Fruit fly (Drosophila melanogaster) whole organism, embryonic: Measurements from ENCODE around the gene alpha-Est9.

ENCODE experiments used
- ATbp ChIP-seq: fragments of 200-800 bp; sonication (Bioruptor generic); optimal IDR thresholded peaks from 2 replicates; lab custom pipeline; 2017; ENCODE audit warnings: missing biosample characterization, mild to moderate bottlenecking, missing genetic modification characterization, missing genetic modification reagents
- CG10543 ChIP-seq: fragments of 200-800 bp; sonication (Bioruptor generic); optimal IDR thresholded peaks from 3 replicates; lab custom pipeline; 2017; ENCODE audit warnings: missing biosample characterization, mild to moderate bottlenecking, missing genetic modification characterization, moderate library complexity
- CG12104 ChIP-seq: fragments of 200-800 bp; sonication (Bioruptor generic); optimal IDR thresholded peaks from 3 replicates; lab custom pipeline; 2016; ENCODE audit warnings: missing biosample characterization, missing genetic modification characterization
- CG14050 ChIP-seq: fragments of 200-800 bp; sonication (Bioruptor generic); IDR thresholded peaks from 3 replicates; pipeline ENCODE4 v1.3.6; 2022; ENCODE audit warnings: missing biosample characterization, missing genetic modification characterization
- CG14441 ChIP-seq: fragments of 200-800 bp; sonication (Bioruptor generic); IDR thresholded peaks from 2 replicates; pipeline ENCODE4 v1.3.6; 2022; ENCODE audit warnings: missing biosample characterization, missing genetic modification characterization
- CG16815 ChIP-seq: fragments of 200-800 bp; sonication (Bioruptor generic); optimal IDR thresholded peaks from 3 replicates; lab custom pipeline; 2017; ENCODE audit warnings: missing biosample characterization, mild to moderate bottlenecking, missing genetic modification characterization
- CG17568 ChIP-seq: fragments of 200-800 bp; sonication (Bioruptor generic); optimal IDR thresholded peaks from 2 replicates; lab custom pipeline; 2018; ENCODE audit warnings: missing biosample characterization, mild to moderate bottlenecking, missing genetic modification characterization, moderate library complexity
- CG2712 ChIP-seq: fragments of 200-800 bp; optimal IDR thresholded peaks from 3 replicates; lab custom pipeline; 2019; ENCODE audit warnings: missing biosample characterization, mild to moderate bottlenecking, missing genetic modification characterization, moderate library complexity
- CG31365 ChIP-seq: fragments of 200-800 bp; sonication (Bioruptor generic); optimal IDR thresholded peaks from 2 replicates; lab custom pipeline; 2018; ENCODE audit warnings: missing biosample characterization, mild to moderate bottlenecking, missing genetic modification characterization
- CG33557 ChIP-seq: fragments of 200-800 bp; sonication (Bioruptor generic); optimal IDR thresholded peaks from 2 replicates; lab custom pipeline; 2019; ENCODE audit warnings: missing biosample characterization, mild to moderate bottlenecking, missing genetic modification characterization, moderate library complexity
- CG3407 ChIP-seq: fragments of 200-800 bp; sonication (Bioruptor generic); optimal IDR thresholded peaks from 2 replicates; lab custom pipeline; 2018; ENCODE audit warnings: missing biosample characterization, mild to moderate bottlenecking, missing genetic modification characterization
- CG4617 ChIP-seq: fragments of 200-800 bp; sonication (Bioruptor generic); optimal IDR thresholded peaks from 3 replicates; lab custom pipeline; 2016; ENCODE audit warnings: missing biosample characterization, missing genetic modification characterization, borderline replicate concordance
- CG6854 ChIP-seq: fragments of 200-800 bp; sonication (Bioruptor generic); optimal IDR thresholded peaks from 3 replicates; lab custom pipeline; 2017; ENCODE audit warnings: missing biosample characterization, mild to moderate bottlenecking, missing genetic modification characterization
- CG7271 ChIP-seq: fragments of 200-800 bp; sonication (Bioruptor generic); optimal IDR thresholded peaks from 2 replicates; lab custom pipeline; 2018; ENCODE audit warnings: missing biosample characterization, mild to moderate bottlenecking, missing genetic modification characterization, moderate library complexity
- CG8388 ChIP-seq: fragments of 200-800 bp; sonication (Bioruptor generic); optimal IDR thresholded peaks from 2 replicates; lab custom pipeline; 2019; ENCODE audit warnings: missing biosample characterization, mild to moderate bottlenecking, missing genetic modification characterization, moderate library complexity
- D19B ChIP-seq: fragments of 200-800 bp; sonication (Bioruptor generic); optimal IDR thresholded peaks from 2 replicates; lab custom pipeline; 2017; ENCODE audit warnings: missing biosample characterization, mild to moderate bottlenecking, missing genetic modification characterization
- Dfd ChIP-seq, 2 experiments: fragments of >200 bp; optimal IDR thresholded peaks; 2 replicates each; lab custom pipeline; 2017; ENCODE audit warnings: missing biosample characterization in 2 of 2, missing genetic modification characterization in 2 of 2
- Dll ChIP-seq: fragments of 200-800 bp; sonication (Bioruptor generic); IDR thresholded peaks from 4 replicates; pipeline ENCODE4 v1.3.6; 2022; ENCODE audit warnings: missing biosample characterization, missing genetic modification characterization; ENCODE audit not compliant: partially characterized antibody
- Doc2 ChIP-seq: fragments of 200-800 bp; sonication (Bioruptor generic); IDR thresholded peaks from 2 replicates; pipeline ENCODE4 v1.3.6; 2022; ENCODE audit warnings: missing biosample characterization, missing genetic modification characterization
- Eip74EF ChIP-seq, 2 experiments: fragments of 200-800 bp in 1 of 2; fragments of >200 bp in 1 of 2; sonication (Bioruptor generic) in 1 of 2; optimal IDR thresholded peaks; 2 replicates each; lab custom pipeline; 2017 to 2019; ENCODE audit warnings: missing biosample characterization in 2 of 2, missing genetic modification characterization in 2 of 2, mild to moderate bottlenecking in 1 of 2, moderate library complexity in 1 of 2
- Hand ChIP-seq: fragments of 200-800 bp; sonication (Bioruptor generic); optimal IDR thresholded peaks from 2 replicates; lab custom pipeline; 2017; ENCODE audit warnings: mild to moderate bottlenecking, missing biosample characterization, missing genetic modification reagents, missing genetic modification characterization
- MBD-R2 ChIP-seq: fragments of 200-800 bp; sonication (Bioruptor generic); IDR thresholded peaks from 2 replicates; pipeline ENCODE4 v1.3.6; 2022; ENCODE audit warnings: missing biosample characterization, missing genetic modification characterization
- MESR4 ChIP-seq: fragments of 200-800 bp; sonication (Bioruptor generic); optimal IDR thresholded peaks from 2 replicates; lab custom pipeline; 2018; ENCODE audit warnings: missing biosample characterization, mild to moderate bottlenecking, missing genetic modification characterization, moderate library complexity
- NC2β ChIP-seq: fragments of 200-800 bp; sonication (Bioruptor generic); optimal IDR thresholded peaks from 2 replicates; lab custom pipeline; 2016; ENCODE audit warnings: missing biosample characterization, missing genetic modification characterization
- Ravus ChIP-seq: fragments of 200-800 bp; sonication (Bioruptor generic); IDR thresholded peaks from 2 replicates; pipeline ENCODE4 v1.3.6; 2022; ENCODE audit warnings: missing biosample characterization, missing genetic modification characterization
- Vsx1 ChIP-seq: fragments of 200-800 bp; sonication (Bioruptor generic); optimal IDR thresholded peaks from 2 replicates; lab custom pipeline; 2017; ENCODE audit warnings: missing biosample characterization, mild to moderate bottlenecking, missing genetic modification characterization, missing genetic modification reagents
- Xbp1 ChIP-seq: fragments of 200-800 bp; sonication (Bioruptor generic); optimal IDR thresholded peaks from 3 replicates; lab custom pipeline; 2016; ENCODE audit warnings: missing biosample characterization, mild to moderate bottlenecking, missing genetic modification characterization
- ase ChIP-seq: fragments of 200-800 bp; sonication (Bioruptor generic); IDR thresholded peaks from 3 replicates; pipeline ENCODE4 v1.3.6; 2022; ENCODE audit warnings: missing biosample characterization, missing genetic modification characterization
- bbx ChIP-seq: fragments of 200-800 bp; sonication (Bioruptor generic); IDR thresholded peaks from 2 replicates; pipeline ENCODE4 v1.3.6; 2022; ENCODE audit warnings: missing biosample characterization, missing genetic modification characterization; ENCODE audit not compliant: partially characterized antibody
- bsh ChIP-seq, 2 experiments: fragments of 200-800 bp; sonication (Bioruptor generic); optimal IDR thresholded peaks; 2 replicates each; lab custom pipeline; 2017 to 2018; ENCODE audit warnings: mild to moderate bottlenecking in 2 of 2, missing biosample characterization in 2 of 2, missing genetic modification characterization in 2 of 2, moderate library complexity in 1 of 2
- corto ChIP-seq: fragments of 200-800 bp; sonication (Bioruptor generic); optimal IDR thresholded peaks from 2 replicates; lab custom pipeline; 2016; ENCODE audit warnings: missing biosample characterization, mild to moderate bottlenecking, missing genetic modification characterization, moderate library complexity
- cwo ChIP-seq: fragments of 200-800 bp; sonication (Bioruptor generic); optimal IDR thresholded peaks from 3 replicates; lab custom pipeline; 2017; ENCODE audit warnings: missing biosample characterization, missing genetic modification characterization, mild to moderate bottlenecking, moderate library complexity, missing genetic modification reagents
- da ChIP-seq: fragments of 200-800 bp; sonication (Bioruptor generic); optimal IDR thresholded peaks from 2 replicates; lab custom pipeline; 2016; ENCODE audit warnings: missing biosample characterization, missing genetic modification characterization
- dm ChIP-seq: fragments of 200-800 bp; sonication (Bioruptor generic); optimal IDR thresholded peaks from 3 replicates; lab custom pipeline; 2016; ENCODE audit warnings: missing biosample characterization, missing genetic modification characterization
- dmrt11E ChIP-seq: fragments of 200-800 bp; sonication (Bioruptor generic); optimal IDR thresholded peaks from 3 replicates; lab custom pipeline; 2018; ENCODE audit warnings: missing biosample characterization, mild to moderate bottlenecking, missing genetic modification characterization, moderate library complexity
- exex ChIP-seq: fragments of 200-800 bp; sonication (Bioruptor generic); optimal IDR thresholded peaks from 4 replicates; lab custom pipeline; 2018; ENCODE audit warnings: missing biosample characterization, mild to moderate bottlenecking, missing genetic modification characterization, moderate library complexity
- fu2 ChIP-seq: fragments of 200-800 bp; sonication (Bioruptor generic); optimal IDR thresholded peaks from 2 replicates; lab custom pipeline; 2016; ENCODE audit warnings: missing biosample characterization, missing genetic modification characterization
- gsb ChIP-seq: fragments of 200-800 bp; sonication (Bioruptor generic); IDR thresholded peaks from 2 replicates; pipeline ENCODE4 v1.3.6; 2022; ENCODE audit warnings: missing biosample characterization, missing genetic modification characterization
- mirr ChIP-seq: fragments of 200-800 bp; sonication (Bioruptor generic); optimal IDR thresholded peaks from 3 replicates; lab custom pipeline; 2018; ENCODE audit warnings: missing biosample characterization, mild to moderate bottlenecking, missing genetic modification characterization
- nau ChIP-seq: fragments of 200-800 bp; sonication (Bioruptor generic); optimal IDR thresholded peaks from 3 replicates; lab custom pipeline; 2017; ENCODE audit warnings: missing biosample characterization, mild to moderate bottlenecking, missing genetic modification characterization, missing genetic modification reagents
- sens-2 ChIP-seq: fragments of 200-800 bp; sonication (Bioruptor generic); IDR thresholded peaks from 2 replicates; pipeline ENCODE4 v1.3.6; 2022; ENCODE audit warnings: missing biosample characterization, missing genetic modification characterization
- tgo ChIP-seq: fragments of 200-800 bp; sonication (Bioruptor generic); IDR thresholded peaks from 3 replicates; pipeline ENCODE4 v1.3.6; 2022; ENCODE audit warnings: missing biosample characterization, missing genetic modification characterization
- tio ChIP-seq: fragments of 200-800 bp; sonication (Bioruptor generic); optimal IDR thresholded peaks from 2 replicates; lab custom pipeline; 2017; ENCODE audit warnings: missing biosample characterization, missing genetic modification characterization, inconsistent platforms
- unc-4 ChIP-seq: fragments of 200-800 bp; sonication (Bioruptor generic); IDR thresholded peaks from 2 replicates; pipeline ENCODE4 v1.3.6; 2022; ENCODE audit warnings: missing biosample characterization, missing genetic modification characterization; ENCODE audit not compliant: partially characterized antibody
- usp ChIP-seq: fragments of >200 bp; optimal IDR thresholded peaks from 2 replicates; lab custom pipeline; 2017; ENCODE audit warnings: missing biosample characterization, missing genetic modification characterization
- vfl ChIP-seq: fragments of 200-800 bp; sonication (Bioruptor generic); optimal IDR thresholded peaks from 2 replicates; lab custom pipeline; 2016; ENCODE audit warnings: missing biosample characterization, missing genetic modification characterization
- vvl ChIP-seq: fragments of 200-800 bp; sonication (Bioruptor generic); IDR thresholded peaks from 2 replicates; pipeline ENCODE4 v1.3.6; 2022; ENCODE audit warnings: missing biosample characterization, missing genetic modification characterization
- zen2 ChIP-seq: fragments of 200-800 bp; sonication (Bioruptor generic); IDR thresholded peaks from 3 replicates; pipeline ENCODE4 v1.3.6; 2022; ENCODE audit warnings: missing biosample characterization, missing genetic modification characterization; ENCODE audit not compliant: partially characterized antibody

The alpha-Est9 gene

dm6 chr3R:7506314-7506988 is 1.6 kb upstream of the alpha-Est9 start (continued):
- peak; percentile 40 for TF ChIP-seq Vsx1 (GFP tag; lab: Kevin White, UChicago)
- peak; percentile 64 for TF ChIP-seq exex
- TF ChIP-seq da (GFP tag; lab: Kevin White, UChicago), result no peak
- TF ChIP-seq Doc2, result 0 out of 2 replicates have a peak, but pooled peaks have one; percentile 36
- no peak for TF ChIP-seq Dfd (GFP tag; optimal IDR thresholded peaks at IDR 0.05; lab: Kevin White, UChicago)
- TF ChIP-seq cwo (GFP tag; lab: Kevin White, UChicago), result peak; percentile 98
- TF ChIP-seq CG17568 (GFP tag; lab: Kevin White, UChicago), result peak; percentile 57
- TF ChIP-seq Xbp1 (GFP tag; lab: Kevin White, UChicago), result peak; percentile 74
- peak in 1 of 2 experiments; percentile 26 for TF ChIP-seq Eip74EF (GFP tag; optimal IDR thresholded peaks at IDR 0.05; lab: Kevin White, UChicago)
- TF ChIP-seq mirr (GFP tag; lab: Kevin White, UChicago), result peak; percentile 56
- TF ChIP-seq Dll (GFP tag; lab: Robert Waterston, UW), result no peak
- no peak for TF ChIP-seq CG7271
- TF ChIP-seq ase (GFP tag; lab: Robert Waterston, UW), result no peak; the same call in 1 of the 3 replicates
- peak; percentile 58 for TF ChIP-seq CG16815 (GFP tag; lab: Kevin White, UChicago)
- no peak for TF ChIP-seq MESR4 (GFP tag; lab: Kevin White, UChicago)
- no peak for TF ChIP-seq bbx (GFP tag; lab: Robert Waterston, UW)
- no peak for TF ChIP-seq dmrt11E (tag; lab: Kevin White, UChicago)
- peak; percentile 81 for TF ChIP-seq CG14441 (GFP tag; lab: Robert Waterston, UW)
- TF ChIP-seq D19B (GFP tag; lab: Kevin White, UChicago), result peak; percentile 78
- no peak for TF ChIP-seq ATbp (GFP tag; lab: Kevin White, UChicago)
- TF ChIP-seq CG2712 (tag; lab: Kevin White, UChicago), result peak; percentile 55
- peak; percentile 56 for TF ChIP-seq Ravus
- TF ChIP-seq zen2 (GFP tag; lab: Robert Waterston, UW), result no peak
- peak; percentile 80 for TF ChIP-seq MBD-R2
- peak; percentile 87 for TF ChIP-seq fu2 (GFP tag; lab: Kevin White, UChicago)
- no peak for TF ChIP-seq corto
- TF ChIP-seq sens-2 (GFP tag; lab: Robert Waterston, UW), result no peak
- TF ChIP-seq vfl (GFP tag; lab: Kevin White, UChicago), result peak; percentile 86
- TF ChIP-seq NC2β (GFP tag; lab: Kevin White, UChicago), result peak; percentile 34
- peak; percentile 28 for TF ChIP-seq CG8388 (GFP tag; lab: Kevin White, UChicago)
- peak; percentile 69 for TF ChIP-seq dm (GFP tag; lab: Kevin White, UChicago)
- TF ChIP-seq bsh (GFP tag; optimal IDR thresholded peaks at IDR 0.05; lab: Kevin White, UChicago), result no peak
- TF ChIP-seq CG10543 (GFP tag; lab: Kevin White, UChicago), result peak; percentile 71
- peak; percentile 72 for TF ChIP-seq CG6854 (GFP tag; lab: Kevin White, UChicago)
- TF ChIP-seq tio, result peak; percentile 85
- peak; percentile 71 for TF ChIP-seq gsb (GFP tag; lab: Robert Waterston, UW)
- no peak for TF ChIP-seq CG33557 (GFP tag; lab: Kevin White, UChicago)
- peak; percentile 71 for TF ChIP-seq Hand (GFP tag; lab: Kevin White, UChicago)
- TF ChIP-seq CG14050, result peak; percentile 55; the same call in 2 of the 3 replicates
- TF ChIP-seq tgo, result peak; percentile 80
- TF ChIP-seq CG31365, result peak; percentile 40
- TF ChIP-seq nau, result peak; percentile 69
- TF ChIP-seq vvl, result peak; percentile 85; the same call in 1 of the 2 replicates
- peak; percentile 32 for TF ChIP-seq CG4617 (GFP tag; lab: Kevin White, UChicago)
- TF ChIP-seq CG3407, result no peak
- TF ChIP-seq unc-4, result no peak
- TF ChIP-seq usp (GFP tag; lab: Kevin White, UChicago), result no peak
- TF ChIP-seq CG12104, result peak; percentile 53
